Fruit fly (Drosophila melanogaster): ENCODE results near the gene CG3430.
A peak's percentile ranks its signal among the peaks of the same experiment; 100 is the strongest.

Gene CG3430

dm6 chr2L:6918517-6919202, 38.1 kb upstream of the CG3430 start, which contains the start of gene nop5 (continued):
- TF ChIP-seq CG2875 (GFP tag; optimal IDR thresholded peaks at IDR 0.05) (peak; percentile 39), CG12299 (tag; optimal IDR thresholded peaks at IDR 0.05) (peak; percentile 19), CG2202 (tag; optimal IDR thresholded peaks at IDR 0.05) (no peak), Side (GFP tag; optimal IDR thresholded peaks at IDR 0.05) (no peak), CG10979 (tag; optimal IDR thresholded peaks at IDR 0.05) (peak; percentile 65), CG4360 (GFP tag; IDR thresholded peaks at IDR 0.05) (no peak), Hsf (GFP tag; optimal IDR thresholded peaks at IDR 0.05) (no peak), CG12155 (GFP tag; optimal IDR thresholded peaks at IDR 0.05) (peak; percentile 27), pzg (GFP tag; optimal IDR thresholded peaks at IDR 0.05) (peak; percentile 47), CG8924 (tag; optimal IDR thresholded peaks at IDR 0.05) (peak; percentile 82), cg (GFP tag; optimal IDR thresholded peaks at IDR 0.05) (peak; percentile 24), CG10543 (GFP tag; optimal IDR thresholded peaks at IDR 0.05) (peak; percentile 85), odd (GFP tag; optimal IDR thresholded peaks at IDR 0.05) (no peak), CG1647 (GFP tag; optimal IDR thresholded peaks at IDR 0.05) (no peak), Scr (GFP tag; IDR thresholded peaks at IDR 0.05; ENCODE audit: partially characterized antibody) (no peak), lbe (GFP tag; optimal IDR thresholded peaks at IDR 0.05) (no peak), CG18262 (tag; optimal IDR thresholded peaks at IDR 0.05) (peak; percentile 88), CG7271 (tag; optimal IDR thresholded peaks at IDR 0.05) (no peak), maf-S (GFP tag; optimal IDR thresholded peaks at IDR 0.05) (no peak), B-H1 (GFP tag; IDR thresholded peaks at IDR 0.05) (no peak), fu2 (GFP tag; optimal IDR thresholded peaks at IDR 0.05) (no peak), CG3847 (GFP tag; IDR thresholded peaks at IDR 0.05) (no peak), peb (GFP tag; IDR thresholded peaks at IDR 0.05) (no peak), crp (GFP tag; optimal IDR thresholded peaks at IDR 0.05) (peak in 1 of 2 experiments; percentile 0), lmd (GFP tag; IDR thresholded peaks at IDR 0.05) (peak; percentile 37; the same call in 1 of the 2 replicates), lola (GFP tag; optimal IDR thresholded peaks at IDR 0.05) (peak in 1 of 3 experiments; percentile 75), disco-r (GFP tag; optimal IDR thresholded peaks at IDR 0.05) (no peak), chinmo (GFP tag; IDR thresholded peaks at IDR 0.05; ENCODE audit: partially characterized antibody) (no peak), NC2β (GFP tag; optimal IDR thresholded peaks at IDR 0.05) (no peak), Lpt (GFP tag; optimal IDR thresholded peaks at IDR 0.05) (no peak), az2 (GFP tag; optimal IDR thresholded peaks at IDR 0.05) (peak; percentile 44), Ets97D (GFP tag; optimal IDR thresholded peaks at IDR 0.05) (peak; percentile 34), Gsc (GFP tag; IDR thresholded peaks at IDR 0.05) (no peak), h (optimal IDR thresholded peaks at IDR 0.05) (no peak), CG17328 (GFP tag; IDR thresholded peaks at IDR 0.05) (0 out of 2 replicates have a peak, but pooled peaks have one; percentile 4), sc (optimal IDR thresholded peaks at IDR 0.05) (no peak), sc (GFP tag; optimal IDR thresholded peaks at IDR 0.05) (no peak), bcd (GFP tag; optimal IDR thresholded peaks at IDR 0.05) (peak; percentile 26), PHDP (tag; optimal IDR thresholded peaks at IDR 0.05) (peak; percentile 36), ara (GFP tag; IDR thresholded peaks at IDR 0.05) (no peak), sens-2 (GFP tag; IDR thresholded peaks at IDR 0.05) (no peak), CG4404 (GFP tag; IDR thresholded peaks at IDR 0.05) (no peak), CG33213 (GFP tag; optimal IDR thresholded peaks at IDR 0.05) (no peak), unc-4 (GFP tag; IDR thresholded peaks at IDR 0.05; ENCODE audit: partially characterized antibody) (no peak), CG31365 (tag; optimal IDR thresholded peaks at IDR 0.05) (no peak), CG9876 (GFP tag; optimal IDR thresholded peaks at IDR 0.05) (no peak), slp2 (GFP tag; optimal IDR thresholded peaks at IDR 0.05) (no peak), tap (tag; optimal IDR thresholded peaks at IDR 0.05) (peak; percentile 67), yki (optimal IDR thresholded peaks at IDR 0.05) (no peak), CG1792 (GFP tag; optimal IDR thresholded peaks at IDR 0.05) (no peak), gfzf (GFP tag; optimal IDR thresholded peaks at IDR 0.05) (no peak)

Data from whole organism, embryonic.